Worm (Caenorhabditis elegans) whole organism, L2 larva: Measurements from ENCODE around the gene F40G12.9.

Experiments
- ama-1 ChIP-seq: fragments of 150-350 bp; optimal IDR thresholded peaks from 2 replicates; lab custom pipeline; 2018; ENCODE audit warnings: inconsistent platforms
- crh-2 ChIP-seq: sonication (generic microtip); optimal IDR thresholded peaks from 2 replicates; lab custom pipeline; 2017; ENCODE audit warnings: missing biosample characterization, missing genetic modification characterization
- lin-13 ChIP-seq: fragments of 150-350 bp; optimal IDR thresholded peaks from 2 replicates; lab custom pipeline; 2014; ENCODE audit warnings: missing biosample characterization, missing genetic modification reagents, missing genetic modification characterization
- mab-5 ChIP-seq: fragments of 150-350 bp; optimal IDR thresholded peaks from 2 replicates; lab custom pipeline; 2014; ENCODE audit warnings: missing biosample characterization, missing genetic modification characterization
- nhr-11 ChIP-seq: fragments of 150-350 bp; optimal IDR thresholded peaks from 2 replicates; lab custom pipeline; 2014; ENCODE audit warnings: missing biosample characterization, missing genetic modification characterization
- nhr-6 ChIP-seq: fragments of 150-350 bp; optimal IDR thresholded peaks from 2 replicates; lab custom pipeline; 2014; ENCODE audit warnings: missing biosample characterization, missing genetic modification characterization
- skn-1 ChIP-seq: sonication (generic microtip); optimal IDR thresholded peaks from 2 replicates; lab custom pipeline; 2017; ENCODE audit warnings: missing biosample characterization, missing genetic modification characterization
- snpc-4 ChIP-seq: fragments of 150-350 bp; optimal IDR thresholded peaks from 2 replicates; lab custom pipeline; 2014; ENCODE audit warnings: missing biosample characterization, missing genetic modification characterization
- unc-39 ChIP-seq: fragments of 150-350 bp; optimal IDR thresholded peaks from 2 replicates; lab custom pipeline; 2014; ENCODE audit warnings: missing biosample characterization, missing genetic modification characterization
- unc-62 ChIP-seq: fragments of 150-350 bp; optimal IDR thresholded peaks from 2 replicates; lab custom pipeline; 2014; ENCODE audit warnings: missing biosample characterization, missing genetic modification reagents, missing genetic modification characterization
- zag-1 ChIP-seq: fragments of 150-350 bp; optimal IDR thresholded peaks from 2 replicates; lab custom pipeline; 2014; ENCODE audit warnings: missing biosample characterization, missing genetic modification characterization
- ztf-11 ChIP-seq: sonication (generic microtip); optimal IDR thresholded peaks from 2 replicates; lab custom pipeline; 2017; ENCODE audit warnings: missing biosample characterization, missing genetic modification characterization

DNA sequence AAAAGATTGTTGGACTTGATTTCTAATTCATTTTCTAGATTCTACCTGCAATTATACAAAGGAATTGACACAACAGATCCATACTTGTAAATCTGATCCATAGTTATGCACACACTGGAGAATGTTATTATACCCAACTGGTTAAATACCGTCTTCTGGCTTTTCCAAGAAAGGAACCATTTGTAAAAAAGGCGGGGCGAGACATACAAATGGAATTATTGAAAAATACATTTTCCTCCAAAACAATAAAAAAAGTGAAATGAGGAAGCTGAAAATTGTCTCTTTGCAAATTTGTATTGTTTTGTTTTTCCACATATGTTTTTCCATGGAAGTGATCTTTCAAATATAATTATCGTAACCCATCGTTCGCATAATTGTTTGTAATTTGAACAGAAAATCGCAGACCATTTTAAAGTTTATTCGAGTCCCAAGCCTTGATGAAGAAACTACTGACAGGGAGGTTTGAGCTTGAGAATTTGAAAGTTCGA lies at the start of gene F40G12.9, which contains the start of gene srt-74:
- TF ChIP-seq zag-1 (tag; lab: Kevin White, UChicago), result no peak
- no peak for TF ChIP-seq skn-1 (tag; lab: Kevin White, UChicago)
- no peak for TF ChIP-seq lin-13
- TF ChIP-seq unc-39 (tag; lab: Kevin White, UChicago), result no peak
- no peak for TF ChIP-seq nhr-11
- no peak for TF ChIP-seq nhr-6
- no peak for TF ChIP-seq snpc-4 (tag; lab: Kevin White, UChicago)
- TF ChIP-seq unc-62 (GFP tag; lab: Kevin White, UChicago), result no peak
- no peak for TF ChIP-seq ama-1 (lab: Kevin White, UChicago)
- no peak for TF ChIP-seq mab-5 (tag; lab: Kevin White, UChicago)
- TF ChIP-seq ztf-11 (tag; lab: Kevin White, UChicago), result no peak
- TF ChIP-seq crh-2, result no peak
